Worm (Caenorhabditis elegans) whole organism, early embryonic: Measurements from ENCODE around the gene C47E8.9.

Experiments
- B0310.2 ChIP-seq: sonication (generic microtip); optimal IDR thresholded peaks from 2 replicates; lab custom pipeline; 2016; ENCODE audit warnings: mild to moderate bottlenecking, missing genetic modification characterization, missing compliant biosample characterization
- F13C5.2 ChIP-seq: sonication (generic microtip); optimal IDR thresholded peaks from 2 replicates; lab custom pipeline; 2017; ENCODE audit warnings: mild to moderate bottlenecking, missing genetic modification characterization, inconsistent platforms, missing compliant biosample characterization
- aly-1 ChIP-seq: sonication (generic microtip); optimal IDR thresholded peaks from 2 replicates; lab custom pipeline; 2016; ENCODE audit warnings: missing genetic modification characterization, missing compliant biosample characterization
- ama-1 ChIP-seq: fragments of 150-350 bp; optimal IDR thresholded peaks from 2 replicates; lab custom pipeline; 2014
- ceh-13 ChIP-seq: fragments of 200-800 bp; sonication (Bioruptor generic); optimal IDR thresholded peaks from 2 replicates; lab custom pipeline; 2018; ENCODE audit warnings: mild to moderate bottlenecking, missing genetic modification characterization, missing compliant biosample characterization
- ets-7 ChIP-seq: sonication (generic microtip); optimal IDR thresholded peaks from 2 replicates; lab custom pipeline; 2016; ENCODE audit warnings: missing genotype, missing genetic modification characterization, missing compliant biosample characterization
- flt-1 ChIP-seq: fragments of 200-800 bp; sonication (Bioruptor generic); IDR thresholded peaks from 2 replicates; pipeline ENCODE4 v1.3.6; 2022; ENCODE audit warnings: missing genetic modification characterization, missing compliant biosample characterization
- hmbx-1 ChIP-seq: sonication (generic microtip); optimal IDR thresholded peaks from 2 replicates; lab custom pipeline; 2016; ENCODE audit warnings: mild to moderate bottlenecking, missing genetic modification characterization, missing compliant biosample characterization
- hmg-4 ChIP-seq: fragments of 200-800 bp; sonication (Bioruptor generic); optimal IDR thresholded peaks from 2 replicates; lab custom pipeline; 2018; ENCODE audit warnings: mild to moderate bottlenecking, missing genetic modification characterization, missing compliant biosample characterization
- hnd-1 ChIP-seq: sonication (generic microtip); optimal IDR thresholded peaks from 2 replicates; lab custom pipeline; 2016; ENCODE audit warnings: missing genetic modification characterization, missing compliant biosample characterization
- pes-1 ChIP-seq: fragments of 200-800 bp; sonication (Bioruptor generic); IDR thresholded peaks from 2 replicates; pipeline ENCODE4 v1.3.6; 2022; ENCODE audit warnings: missing genetic modification reagents, missing genetic modification characterization, missing compliant biosample characterization
- scrt-1 ChIP-seq: fragments of 200-800 bp; sonication (Bioruptor generic); IDR thresholded peaks from 2 replicates; pipeline ENCODE4 v1.3.6; 2022; ENCODE audit warnings: missing genetic modification characterization, missing compliant biosample characterization
- sea-1 ChIP-seq: fragments of 200-800 bp; sonication (Bioruptor generic); conservative IDR thresholded peaks from 2 replicates; pipeline ENCODE4 v1.3.6; 2022; ENCODE audit warnings: missing genetic modification characterization, missing compliant biosample characterization
- tbx-11 ChIP-seq: fragments of 200-800 bp; sonication (Bioruptor generic); IDR thresholded peaks from 2 replicates; pipeline ENCODE4 v1.3.6; 2022; ENCODE audit warnings: missing genetic modification characterization, missing compliant biosample characterization
- tbx-37 ChIP-seq: fragments of 200-800 bp; sonication (Bioruptor generic); conservative IDR thresholded peaks from 2 replicates; pipeline ENCODE4 v1.3.6; 2022; ENCODE audit warnings: missing genetic modification reagents, missing genetic modification characterization, missing compliant biosample characterization
- tra-4 ChIP-seq: sonication (generic microtip); optimal IDR thresholded peaks from 2 replicates; lab custom pipeline; 2017; ENCODE audit warnings: missing genetic modification characterization, missing compliant biosample characterization

The C47E8.9 gene

DNA sequence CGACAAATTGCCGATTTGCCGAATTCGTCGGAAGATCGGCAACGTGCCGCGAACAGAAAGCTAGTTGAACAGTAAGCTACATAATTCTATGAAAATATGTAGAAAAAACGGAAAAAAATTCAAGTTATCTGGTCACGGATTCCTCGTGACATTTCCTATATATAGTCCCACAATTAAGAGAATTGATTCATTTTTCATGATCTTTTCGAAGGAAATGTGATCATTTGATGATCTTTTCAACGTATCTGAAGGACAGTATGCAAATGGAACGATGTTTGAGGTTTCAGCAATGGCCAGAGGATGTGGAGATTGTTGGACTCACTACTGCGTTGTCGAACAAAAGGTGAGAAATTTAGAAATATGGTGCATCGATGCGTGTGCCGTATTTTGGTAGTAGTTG, 44.9 kb downstream of the C47E8.9 start, which contains the start of gene R08A2.9:
Gene R08A2.9 (plus strand): TSS at position 301 of the 400 bp plus-strand sequence.
- TF ChIP-seq flt-1 (GFP tag; lab: Robert Waterston, UW) = no peak
- no peak for TF ChIP-seq tbx-11
- TF ChIP-seq hnd-1 (tag; lab: Kevin White, UChicago) = no peak
- TF ChIP-seq hmbx-1 (tag; lab: Kevin White, UChicago) = no peak
- TF ChIP-seq ama-1 (lab: Kevin White, UChicago) = no peak
- TF ChIP-seq hmg-4 = no peak
- TF ChIP-seq tra-4 = no peak
- no peak for TF ChIP-seq F13C5.2
- no peak for TF ChIP-seq aly-1
- TF ChIP-seq sea-1 (GFP tag; lab: Robert Waterston, UW) = no peak
- TF ChIP-seq scrt-1 (GFP tag; lab: Robert Waterston, UW) = no peak
- TF ChIP-seq ceh-13 = no peak
- no peak for TF ChIP-seq tbx-37 (GFP tag; lab: Robert Waterston, UW)
- no peak for TF ChIP-seq B0310.2 (tag; lab: Kevin White, UChicago)
- TF ChIP-seq pes-1 (GFP tag; lab: Robert Waterston, UW) = no peak

DNA sequence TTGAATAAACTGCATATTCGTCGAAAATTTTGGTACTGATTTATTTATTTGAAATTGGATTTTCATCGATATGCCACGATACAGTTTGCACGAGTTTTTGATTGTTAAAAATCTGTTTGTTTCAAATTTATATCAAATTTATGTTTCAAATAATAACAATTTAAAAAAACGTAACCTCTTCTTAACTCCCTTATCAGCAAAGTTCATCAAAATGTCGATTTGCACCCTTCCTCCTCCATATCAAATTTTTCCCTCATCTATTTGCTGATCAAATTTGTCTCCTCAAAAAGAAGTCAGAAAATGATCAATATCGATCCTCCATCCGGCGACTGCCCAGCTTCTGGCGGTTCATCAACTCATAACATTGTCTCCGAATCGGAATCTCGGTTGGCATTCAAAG, 48.0 kb downstream of the C47E8.9 start, which contains the start of gene ssp-33:
Gene ssp-33 (plus strand): TSS at position 301 of the 400 bp plus-strand sequence.
- TF ChIP-seq scrt-1 (GFP tag; lab: Robert Waterston, UW) = no peak

DNA sequence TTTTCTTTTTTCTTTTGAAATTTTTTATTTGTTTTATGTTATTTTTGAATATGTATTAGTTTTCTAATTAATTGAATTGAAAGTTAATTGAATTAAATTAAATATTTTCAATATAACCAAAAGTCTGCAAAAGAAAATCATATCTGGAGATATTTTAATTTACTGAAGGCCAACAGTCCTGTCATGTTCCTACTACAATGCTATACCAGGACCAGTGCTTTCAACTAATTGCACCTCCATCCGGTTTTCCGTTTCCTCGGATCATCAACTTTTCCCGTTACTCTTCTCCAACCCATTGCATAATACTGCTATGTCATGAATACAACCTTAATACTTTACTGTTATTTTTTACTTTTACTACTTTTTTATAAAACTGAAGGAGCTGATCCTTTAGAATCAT, 49.2 kb downstream of the C47E8.9 start, which contains the start of gene R08A2.5:
Gene R08A2.5 (plus strand): TSS at position 301 of the 400 bp plus-strand sequence.
- TF ChIP-seq tbx-37 (GFP tag; lab: Robert Waterston, UW) (no peak), ets-7 (tag; lab: Kevin White, UChicago) (no peak), scrt-1 (GFP tag; lab: Robert Waterston, UW) (no peak), hmg-4 (no peak), pes-1 (GFP tag; lab: Robert Waterston, UW) (no peak), ceh-13 (no peak), sea-1 (GFP tag; lab: Robert Waterston, UW) (no peak), hnd-1 (tag; lab: Kevin White, UChicago) (no peak), F13C5.2 (no peak), hmbx-1 (tag; lab: Kevin White, UChicago) (no peak)

DNA sequence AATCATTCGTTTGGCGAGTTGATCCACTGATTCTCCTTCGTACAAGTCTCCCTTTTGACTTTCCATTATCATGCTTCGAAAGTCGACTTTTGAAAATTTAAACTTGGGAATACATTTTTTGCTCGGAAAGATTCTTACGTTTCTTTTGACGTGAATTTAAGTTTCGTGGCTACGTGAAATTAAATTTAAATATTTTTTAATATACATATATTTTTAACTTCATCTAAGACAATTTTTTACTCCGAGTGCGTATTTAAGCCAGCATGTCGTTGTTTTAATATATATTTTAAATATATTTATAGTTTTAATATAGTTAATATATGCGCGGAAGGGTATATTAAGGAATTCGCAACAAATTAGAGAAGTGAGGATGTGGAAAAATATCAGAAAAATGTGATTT, 52.5 kb downstream of the C47E8.9 start, which contains the start of gene R08A2.2:
Gene R08A2.2 (minus strand): TSS at position 101 of the 400 bp plus-strand sequence.
- no peak for TF ChIP-seq ama-1 (lab: Kevin White, UChicago)
- no peak for TF ChIP-seq tbx-37 (GFP tag; lab: Robert Waterston, UW)
- no peak for TF ChIP-seq hmbx-1 (tag; lab: Kevin White, UChicago)
